Worm (Caenorhabditis elegans) whole organism, L3 larva: Measurements from ENCODE around the gene elpc-3.

ENCODE experiments used
- R02D3.7 ChIP-seq: fragments of 150-350 bp; optimal IDR thresholded peaks from 2 replicates; lab custom pipeline; 2014; ENCODE audit warnings: missing biosample characterization, missing genetic modification characterization
- ZK546.5 ChIP-seq: sonication (generic microtip); optimal IDR thresholded peaks from 2 replicates; lab custom pipeline; 2017; ENCODE audit warnings: missing biosample characterization, missing genetic modification characterization
- aly-2 ChIP-seq: fragments of 150-350 bp; optimal IDR thresholded peaks from 2 replicates; lab custom pipeline; 2014; ENCODE audit warnings: missing biosample characterization, missing genetic modification characterization
- ama-1 ChIP-seq: fragments of 150-350 bp; optimal IDR thresholded peaks from 2 replicates; lab custom pipeline; 2018
- ceh-16 ChIP-seq: sonication (generic microtip); optimal IDR thresholded peaks from 2 replicates; lab custom pipeline; 2017; ENCODE audit warnings: missing biosample characterization, missing genetic modification characterization
- ceh-82 ChIP-seq: fragments of 150-350 bp; optimal IDR thresholded peaks from 2 replicates; lab custom pipeline; 2014; ENCODE audit warnings: missing biosample characterization, missing genetic modification characterization
- ceh-9 ChIP-seq: sonication (generic microtip); optimal IDR thresholded peaks from 2 replicates; lab custom pipeline; 2018; ENCODE audit warnings: missing biosample characterization, missing genetic modification characterization
- egl-5 ChIP-seq: fragments of 150-350 bp; optimal IDR thresholded peaks from 2 replicates; lab custom pipeline; 2017; ENCODE audit warnings: missing biosample characterization, missing genetic modification reagents, missing genetic modification characterization, inconsistent platforms
- elt-1 ChIP-seq: fragments of 150-350 bp; optimal IDR thresholded peaks from 2 replicates; lab custom pipeline; 2014; ENCODE audit warnings: missing biosample characterization, missing genetic modification characterization
- elt-2 ChIP-seq: sonication (generic microtip); optimal IDR thresholded peaks from 2 replicates; lab custom pipeline; 2016; ENCODE audit warnings: missing genetic modification reagents, mild to moderate bottlenecking, missing genetic modification characterization, missing compliant biosample characterization
- eor-1 ChIP-seq, 2 experiments: fragments of 150-350 bp; optimal IDR thresholded peaks; 2 replicates each; lab custom pipeline; 2014 to 2018; ENCODE audit warnings: missing biosample characterization in 2 of 2, missing genetic modification characterization in 2 of 2
- fkh-10 ChIP-seq: sonication (generic microtip); optimal IDR thresholded peaks from 2 replicates; lab custom pipeline; 2017; ENCODE audit warnings: missing biosample characterization, missing genetic modification reagents, missing genetic modification characterization
- fos-1 ChIP-seq: fragments of 150-350 bp; optimal IDR thresholded peaks from 2 replicates; lab custom pipeline; 2014; ENCODE audit warnings: missing biosample characterization, missing genetic modification characterization
- hmg-11 ChIP-seq: sonication (generic microtip); optimal IDR thresholded peaks from 2 replicates; lab custom pipeline; 2016; ENCODE audit warnings: missing genetic modification characterization, missing compliant biosample characterization
- jun-1 ChIP-seq: fragments of 150-350 bp; optimal IDR thresholded peaks from 2 replicates; lab custom pipeline; 2014; ENCODE audit warnings: missing biosample characterization, missing genetic modification reagents, missing genetic modification characterization
- lin-15B ChIP-seq: fragments of 150-350 bp; optimal IDR thresholded peaks from 2 replicates; lab custom pipeline; 2014; ENCODE audit warnings: missing biosample characterization, missing genetic modification characterization
- lin-39 ChIP-seq: fragments of 150-350 bp; optimal IDR thresholded peaks from 2 replicates; lab custom pipeline; 2018; ENCODE audit warnings: missing biosample characterization, missing genetic modification reagents, missing genetic modification characterization
- lsy-12 ChIP-seq: sonication (generic microtip); optimal IDR thresholded peaks from 2 replicates; lab custom pipeline; 2016; ENCODE audit warnings: mild to moderate bottlenecking, missing genetic modification characterization, missing compliant biosample characterization
- mdl-1 ChIP-seq: fragments of 150-350 bp; optimal IDR thresholded peaks from 2 replicates; lab custom pipeline; 2014; ENCODE audit warnings: missing biosample characterization, missing genetic modification characterization
- nfya-1 ChIP-seq: sonication (generic microtip); optimal IDR thresholded peaks from 2 replicates; lab custom pipeline; 2017; ENCODE audit warnings: missing genetic modification characterization, mild to moderate bottlenecking, missing compliant biosample characterization, antibody characterized with exemption, moderate library complexity; ENCODE audit not compliant: insufficient read depth
- nhr-12 ChIP-seq: fragments of 150-350 bp; optimal IDR thresholded peaks from 2 replicates; lab custom pipeline; 2014; ENCODE audit warnings: missing biosample characterization, missing genetic modification characterization
- nhr-23 ChIP-seq: fragments of 150-350 bp; optimal IDR thresholded peaks from 2 replicates; lab custom pipeline; 2014; ENCODE audit warnings: missing biosample characterization, missing genetic modification reagents, missing genetic modification characterization
- nhr-237 ChIP-seq: fragments of 150-350 bp; optimal IDR thresholded peaks from 2 replicates; lab custom pipeline; 2014; ENCODE audit warnings: missing biosample characterization, missing genetic modification characterization
- nhr-25 ChIP-seq: sonication (generic microtip); optimal IDR thresholded peaks from 2 replicates; lab custom pipeline; 2017; ENCODE audit warnings: missing biosample characterization, missing genetic modification characterization
- nhr-28 ChIP-seq: fragments of 150-350 bp; optimal IDR thresholded peaks from 2 replicates; lab custom pipeline; 2014; ENCODE audit warnings: missing biosample characterization, missing genetic modification characterization
- nhr-43 ChIP-seq: sonication (generic microtip); optimal IDR thresholded peaks from 2 replicates; lab custom pipeline; 2016; ENCODE audit warnings: mild to moderate bottlenecking, missing genetic modification characterization, missing compliant biosample characterization; ENCODE audit not compliant: poor library complexity, severe bottlenecking
- nhr-76 ChIP-seq: fragments of 150-350 bp; sonication (generic microtip); optimal IDR thresholded peaks from 5 replicates; lab custom pipeline; 2014; ENCODE audit warnings: missing biosample characterization, missing genetic modification characterization
- nhr-77 ChIP-seq: fragments of 150-350 bp; optimal IDR thresholded peaks from 2 replicates; lab custom pipeline; 2014; ENCODE audit warnings: missing biosample characterization, missing genetic modification characterization
- pha-4 ChIP-seq: fragments of 150-350 bp; optimal IDR thresholded peaks from 2 replicates; lab custom pipeline; 2014; ENCODE audit warnings: missing biosample characterization, missing genetic modification reagents, missing genetic modification characterization
- pqm-1 ChIP-seq: fragments of 150-350 bp; optimal IDR thresholded peaks from 2 replicates; lab custom pipeline; 2017; ENCODE audit warnings: missing biosample characterization, missing genetic modification characterization, inconsistent platforms
- sea-2 ChIP-seq: fragments of 150-350 bp; sonication (generic microtip); optimal IDR thresholded peaks from 4 replicates; lab custom pipeline; 2014; ENCODE audit warnings: missing biosample characterization, missing genetic modification reagents, missing genetic modification characterization
- skn-1 ChIP-seq: fragments of 150-350 bp; optimal IDR thresholded peaks from 2 replicates; lab custom pipeline; 2014; ENCODE audit warnings: missing biosample characterization, missing genetic modification characterization
- snpc-4 ChIP-seq: fragments of 150-350 bp; optimal IDR thresholded peaks from 2 replicates; lab custom pipeline; 2014; ENCODE audit warnings: missing biosample characterization, missing genetic modification characterization
- tbx-2 ChIP-seq: sonication (generic microtip); optimal IDR thresholded peaks from 2 replicates; lab custom pipeline; 2016; ENCODE audit warnings: mild to moderate bottlenecking, missing genetic modification characterization, missing compliant biosample characterization
- unc-39 ChIP-seq: sonication (generic microtip); optimal IDR thresholded peaks from 4 replicates; lab custom pipeline; 2017; ENCODE audit warnings: missing biosample characterization, missing genetic modification characterization
- unc-62 ChIP-seq: fragments of 150-350 bp; sonication (generic microtip); optimal IDR thresholded peaks from 4 replicates; lab custom pipeline; 2014; ENCODE audit warnings: missing biosample characterization, missing genetic modification reagents, missing genetic modification characterization
- zag-1 ChIP-seq: fragments of 150-350 bp; optimal IDR thresholded peaks from 2 replicates; lab custom pipeline; 2014; ENCODE audit warnings: missing biosample characterization, missing genetic modification characterization
- ztf-4 ChIP-seq: fragments of 150-350 bp; optimal IDR thresholded peaks from 2 replicates; lab custom pipeline; 2014; ENCODE audit warnings: missing biosample characterization, missing genetic modification characterization

The elpc-3 gene

ce11 chrV:12159975-12160374 is 21.2 kb downstream of the elpc-3 start:
- no peak for TF ChIP-seq ama-1 (lab: Kevin White, UChicago)
- TF ChIP-seq skn-1 (tag; lab: Kevin White, UChicago) = no peak
- TF ChIP-seq zag-1 = no peak
- TF ChIP-seq fkh-10 (GFP tag; lab: Kevin White, UChicago) = no peak
- no peak for TF ChIP-seq aly-2 (tag; lab: Kevin White, UChicago)
- peak; percentile 51 for TF ChIP-seq nhr-25 (tag; lab: Kevin White, UChicago)
- TF ChIP-seq sea-2 (GFP tag; lab: Kevin White, UChicago) = no peak
- TF ChIP-seq ZK546.5 (tag; lab: Kevin White, UChicago) = no peak
- no peak for TF ChIP-seq hmg-11
- TF ChIP-seq ztf-4 (tag; lab: Kevin White, UChicago) = no peak
- peak; percentile 35 for TF ChIP-seq egl-5 (tag; lab: Kevin White, UChicago)
- TF ChIP-seq eor-1 (tag; optimal IDR thresholded peaks at IDR 0.05; lab: Kevin White, UChicago) = no peak

ce11 chrV:12158377-12158776 is 22.8 kb downstream of the elpc-3 start:
- TF ChIP-seq nhr-77 = no peak
- no peak for TF ChIP-seq nhr-43 (tag; lab: Kevin White, UChicago)
- no peak for TF ChIP-seq unc-62 (GFP tag; lab: Kevin White, UChicago)
- TF ChIP-seq fkh-10 (GFP tag; lab: Kevin White, UChicago) = no peak
- no peak for TF ChIP-seq tbx-2 (tag; lab: Kevin White, UChicago)
- no peak for TF ChIP-seq jun-1 (tag; lab: Kevin White, UChicago)
- no peak for TF ChIP-seq lsy-12 (tag; lab: Kevin White, UChicago)
- TF ChIP-seq nfya-1 (tag; lab: Kevin White, UChicago) = peak; percentile 25

ce11 chrV:12154554-12154953 is 26.7 kb downstream of the elpc-3 start, which contains the start of gene C27A7.9:
Gene C27A7.9, minus strand, starts transcription at chrV:12154654.
- TF ChIP-seq sea-2 (GFP tag; lab: Kevin White, UChicago) = no peak
- TF ChIP-seq pha-4 (tag; lab: Kevin White, UChicago) = no peak
- no peak for TF ChIP-seq jun-1 (tag; lab: Kevin White, UChicago)
- TF ChIP-seq unc-62 (GFP tag; lab: Kevin White, UChicago) = no peak
- no peak for TF ChIP-seq R02D3.7 (tag; lab: Kevin White, UChicago)
- TF ChIP-seq nhr-28 = no peak
- TF ChIP-seq mdl-1 (tag; lab: Kevin White, UChicago) = no peak
- TF ChIP-seq pqm-1 (tag; lab: Kevin White, UChicago) = no peak
- TF ChIP-seq lin-39 (tag; lab: Kevin White, UChicago) = no peak

ce11 chrV:12153784-12154183 is 27.4 kb downstream of the elpc-3 start:
- TF ChIP-seq sea-2 (GFP tag; lab: Kevin White, UChicago) = no peak
- TF ChIP-seq ceh-82 (tag; lab: Kevin White, UChicago) = no peak
- TF ChIP-seq lin-39 (tag; lab: Kevin White, UChicago) = no peak
- no peak for TF ChIP-seq nfya-1 (tag; lab: Kevin White, UChicago)
- TF ChIP-seq nhr-77 = no peak
- no peak for TF ChIP-seq nhr-237 (tag; lab: Kevin White, UChicago)
- no peak for TF ChIP-seq unc-39 (tag; lab: Kevin White, UChicago)
- TF ChIP-seq elt-2 (tag; lab: Kevin White, UChicago) = no peak
- TF ChIP-seq, all 47 proteins: peak for 0

- no peak for TF ChIP-seq egl-5 (tag; lab: Kevin White, UChicago)
- no peak for TF ChIP-seq nhr-23 (tag; lab: Kevin White, UChicago)
- no peak for TF ChIP-seq nhr-76 (tag; lab: Kevin White, UChicago)
- no peak for TF ChIP-seq eor-1 (tag; optimal IDR thresholded peaks at IDR 0.05; lab: Kevin White, UChicago)
- TF ChIP-seq unc-39 (tag; lab: Kevin White, UChicago) = no peak
- TF ChIP-seq, all 47 proteins: peak for 0
Measured at ce11 chrV:12152857-12153256, 28.4 kb downstream of the elpc-3 start, which contains the start of gene C27A7.8. Gene C27A7.8, plus strand, starts transcription at chrV:12153157.

- TF ChIP-seq hmg-11 = no peak
- TF ChIP-seq lin-15B (tag; lab: Kevin White, UChicago) = no peak
- no peak for TF ChIP-seq zag-1
- TF ChIP-seq egl-5 (tag; lab: Kevin White, UChicago) = no peak
- no peak for TF ChIP-seq elt-1 (tag; lab: Kevin White, UChicago)
- TF ChIP-seq ceh-9 = no peak
- TF ChIP-seq ceh-16 (tag; lab: Kevin White, UChicago) = no peak
- TF ChIP-seq nhr-12 = no peak
- no peak for TF ChIP-seq skn-1 (tag; lab: Kevin White, UChicago)
- TF ChIP-seq snpc-4 (tag; lab: Kevin White, UChicago) = no peak
- TF ChIP-seq tbx-2 (tag; lab: Kevin White, UChicago) = no peak
- no peak for TF ChIP-seq nhr-237 (tag; lab: Kevin White, UChicago)
- TF ChIP-seq aly-2 (tag; lab: Kevin White, UChicago) = no peak
- no peak for TF ChIP-seq sea-2 (GFP tag; lab: Kevin White, UChicago)
- TF ChIP-seq fos-1 (tag; lab: Kevin White, UChicago) = no peak
- no peak for TF ChIP-seq unc-62 (GFP tag; lab: Kevin White, UChicago)
- TF ChIP-seq nhr-28 = no peak
- no peak for TF ChIP-seq lin-39 (tag; lab: Kevin White, UChicago)
Measured at ce11 chrV:12150607-12151006, 30.6 kb downstream of the elpc-3 start, which contains the start of gene che-11. Gene che-11, minus strand, starts transcription at chrV:12150707.
